Worm (Caenorhabditis elegans): ENCODE data around the gene M176.9.

Gene M176.9

ce11 chrII:9362249-9362648 lies 49.1 kb downstream of the M176.9 start:
- no peak for TF ChIP-seq ztf-29 (GFP tag; IDR thresholded peaks at IDR 0.05)
- no peak for TF ChIP-seq T22C8.4 (GFP tag; IDR thresholded peaks at IDR 0.05)
- TF ChIP-seq cog-1 (tag; optimal IDR thresholded peaks at IDR 0.05), result no peak
- no peak for TF ChIP-seq ref-1 (GFP tag; conservative IDR thresholded peaks at IDR 0.05)
- TF ChIP-seq tab-1 (GFP tag; IDR thresholded peaks at IDR 0.05), result no peak
- no peak for TF ChIP-seq flt-1 (GFP tag; IDR thresholded peaks at IDR 0.05)
